Worm (Caenorhabditis elegans) whole organism, L1 larva: ENCODE results near the gene srsx-21.

Source experiments
- ceh-88 ChIP-seq: fragments of 200-800 bp; sonication (Bioruptor generic); IDR thresholded peaks from 2 replicates; pipeline ENCODE4 v1.3.6; 2022; ENCODE audit warnings: missing genetic modification characterization, missing compliant biosample characterization
- dpl-1 ChIP-seq, 3 experiments: fragments of 150-350 bp in 2 of 3; sonication (generic microtip) in 1 of 3; optimal IDR thresholded peaks; 2 replicates each; lab custom pipeline; 2014 to 2017; ENCODE audit warnings: missing biosample characterization in 3 of 3, missing genetic modification characterization in 3 of 3, missing genetic modification reagents in 3 of 3
- fkh-10 ChIP-seq: sonication (generic microtip); optimal IDR thresholded peaks from 2 replicates; lab custom pipeline; 2017; ENCODE audit warnings: missing biosample characterization, missing genetic modification reagents, missing genetic modification characterization
- lin-35 ChIP-seq, 2 experiments: fragments of 150-350 bp; optimal IDR thresholded peaks; 2 replicates each; lab custom pipeline; 2014; ENCODE audit warnings: missing biosample characterization in 2 of 2, missing genetic modification characterization in 2 of 2, missing genetic modification reagents in 2 of 2
- lin-39 ChIP-seq: fragments of 150-350 bp; optimal IDR thresholded peaks from 2 replicates; lab custom pipeline; 2014; ENCODE audit warnings: missing biosample characterization, missing genetic modification reagents, missing genetic modification characterization
- lsy-2 ChIP-seq, 2 experiments: fragments of 150-350 bp; optimal IDR thresholded peaks; 2 replicates each; lab custom pipeline; 2014; ENCODE audit warnings: missing biosample characterization in 2 of 2, missing genetic modification characterization in 2 of 2
- nhr-12 ChIP-seq: sonication (generic microtip); optimal IDR thresholded peaks from 2 replicates; lab custom pipeline; 2017; ENCODE audit warnings: missing biosample characterization, missing genetic modification characterization
- skn-1 ChIP-seq: fragments of 150-350 bp; optimal IDR thresholded peaks from 2 replicates; lab custom pipeline; 2014; ENCODE audit warnings: missing biosample characterization, missing genetic modification characterization
- unc-86 ChIP-seq: sonication (generic microtip); optimal IDR thresholded peaks from 2 replicates; lab custom pipeline; 2016; ENCODE audit warnings: missing genetic modification characterization, missing compliant biosample characterization
- ztf-11 ChIP-seq, 2 experiments: sonication (generic microtip); optimal IDR thresholded peaks; 2 replicates each; lab custom pipeline; 2016 to 2017; ENCODE audit warnings: missing genetic modification characterization in 2 of 2, missing biosample characterization in 1 of 2, missing compliant biosample characterization in 1 of 2

DNA sequence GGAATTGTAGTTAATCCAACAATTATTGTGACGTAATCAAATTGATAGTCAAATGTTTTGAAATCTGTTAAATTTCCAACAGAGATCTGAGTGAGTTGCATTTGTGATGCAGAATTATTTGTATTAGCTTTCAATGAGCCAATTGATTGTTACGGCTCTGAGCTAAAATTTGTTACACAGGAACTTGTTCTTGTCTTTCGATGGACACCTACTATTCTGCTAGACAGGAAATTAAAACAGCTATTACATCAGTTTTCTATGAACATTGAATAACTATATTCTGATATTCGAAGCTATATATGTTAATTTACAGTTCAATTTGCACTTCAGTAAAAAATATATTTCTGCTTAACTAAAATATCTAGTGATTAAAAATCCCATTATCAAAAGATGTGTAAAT lies 3.9 kb upstream of the srsx-21 start, which contains the start of gene sru-40:
- TF ChIP-seq ceh-88 (GFP tag; lab: Robert Waterston, UW) = no peak
- no peak for TF ChIP-seq ztf-11 (tag; optimal IDR thresholded peaks at IDR 0.05; lab: Kevin White, UChicago)
- TF ChIP-seq lin-39 = no peak
- TF ChIP-seq dpl-1 (GFP tag; optimal IDR thresholded peaks at IDR 0.05; lab: Kevin White, UChicago) = no peak
- TF ChIP-seq nhr-12 = no peak
- no peak for TF ChIP-seq fkh-10
- no peak for TF ChIP-seq unc-86 (tag; lab: Kevin White, UChicago)
- TF ChIP-seq lin-35 (GFP tag; optimal IDR thresholded peaks at IDR 0.05; lab: Kevin White, UChicago) = no peak
- TF ChIP-seq skn-1 = no peak
- no peak for TF ChIP-seq lsy-2 (tag; optimal IDR thresholded peaks at IDR 0.05; lab: Kevin White, UChicago)
